Worm (Caenorhabditis elegans) whole organism, midembryonic: ENCODE measurements around the gene C02E7.8.

ENCODE experiments used
- klf-2 ChIP-seq: fragments of 200-800 bp; sonication (Bioruptor generic); conservative IDR thresholded peaks from 2 replicates; pipeline ENCODE4 v1.3.6; 2022; ENCODE audit warnings: missing genetic modification reagents, missing genetic modification characterization, missing compliant biosample characterization
- tab-1 ChIP-seq: fragments of 200-800 bp; sonication (Bioruptor generic); IDR thresholded peaks from 2 replicates; pipeline ENCODE4 v1.3.6; 2022; ENCODE audit warnings: missing genetic modification characterization, missing compliant biosample characterization
- ztf-23 ChIP-seq: fragments of 200-800 bp; sonication (Bioruptor generic); IDR thresholded peaks from 2 replicates; pipeline ENCODE4 v1.3.6; 2022; ENCODE audit warnings: missing genetic modification reagents, missing genetic modification characterization, missing compliant biosample characterization
- ztf-29 ChIP-seq: fragments of 200-800 bp; sonication (Bioruptor generic); IDR thresholded peaks from 2 replicates; pipeline ENCODE4 v1.3.6; 2022; ENCODE audit warnings: missing genetic modification reagents, missing genetic modification characterization, missing compliant biosample characterization

DNA sequence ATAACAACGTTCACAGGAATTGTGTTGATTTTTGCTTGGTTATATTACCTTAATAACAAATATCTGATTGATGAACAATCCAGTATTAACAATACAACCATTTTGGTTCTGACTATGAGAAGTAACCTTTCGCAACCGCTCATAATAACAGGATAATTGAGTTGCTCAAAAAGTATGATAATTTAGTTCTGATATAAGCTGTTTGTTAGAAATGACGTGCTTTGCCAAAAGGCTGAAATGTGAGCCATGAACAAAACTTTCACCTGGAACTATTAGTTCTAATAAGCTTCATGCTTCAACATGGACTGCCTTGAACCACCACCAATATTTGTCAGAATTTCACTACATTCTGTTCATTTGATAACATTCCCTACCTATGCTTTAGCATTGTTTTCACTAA lies 4.0 kb upstream of the C02E7.8 start, which contains the start of gene srh-20:
- no peak for TF ChIP-seq klf-2 (GFP tag; lab: Robert Waterston, UW)
- TF ChIP-seq tab-1 (GFP tag; lab: Robert Waterston, UW) = no peak
- no peak for TF ChIP-seq ztf-23 (GFP tag; lab: Robert Waterston, UW)
- TF ChIP-seq ztf-29 (GFP tag; lab: Robert Waterston, UW) = no peak
